Fruit fly (Drosophila melanogaster) S2 (cell line): ENCODE data around the gene CG15022.

Experiments
- CG8478 ChIP-seq: fragments of >200 bp; optimal IDR thresholded peaks from 2 replicates; lab custom pipeline; 2018
- CTCF ChIP-seq, 2 experiments: fragments of >200 bp; optimal IDR thresholded peaks; 2 replicates each; lab custom pipeline; 2018

DNA sequence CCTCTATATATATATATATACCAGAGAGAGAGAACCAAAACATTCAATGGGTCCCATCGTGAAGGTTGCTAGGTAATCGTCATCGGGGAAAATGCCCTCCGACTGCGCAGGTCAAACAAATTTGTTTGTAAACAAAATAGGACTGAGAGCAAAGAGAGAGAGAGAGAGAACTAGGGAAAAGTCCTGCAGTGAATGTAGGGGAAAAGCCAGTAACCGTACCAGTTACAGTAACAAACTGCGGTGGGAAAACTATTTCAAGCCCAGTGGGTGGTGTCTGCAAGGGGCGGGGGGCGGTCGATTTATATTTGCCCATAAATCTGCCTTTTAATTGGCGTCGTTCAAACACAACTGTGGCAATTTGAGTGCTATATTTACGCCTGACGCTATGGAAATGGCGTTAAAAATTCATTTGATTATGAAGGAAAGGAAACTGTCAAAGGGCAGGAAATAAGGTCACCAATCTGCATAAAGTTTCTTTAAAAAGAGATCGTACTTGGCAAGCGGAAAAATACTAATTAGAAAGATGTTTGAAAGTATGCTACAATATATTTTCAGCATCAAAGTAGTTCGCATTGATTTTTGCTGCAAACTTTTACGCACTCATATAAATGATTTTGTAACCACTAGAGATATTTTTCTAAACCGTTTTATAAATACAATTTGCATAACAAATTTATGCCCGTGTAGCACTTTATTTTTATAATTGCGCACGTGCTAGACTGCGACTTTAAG lies 50.1 kb downstream of the CG15022 start:
- TF ChIP-seq CG8478 (lab: Kevin White, UChicago) (no peak), CTCF (optimal IDR thresholded peaks at IDR 0.05; lab: Kevin White, UChicago) (no peak)
